Worm (Caenorhabditis elegans) whole organism, L4 larva: ENCODE data around the gene cal-4.

Experiments used
- egl-27 ChIP-seq: sonication (generic microtip); optimal IDR thresholded peaks from 3 replicates; lab custom pipeline; 2017; ENCODE audit warnings: missing biosample characterization, missing genetic modification reagents, missing genetic modification characterization
- fkh-10 ChIP-seq: fragments of 150-350 bp; optimal IDR thresholded peaks from 2 replicates; lab custom pipeline; 2014; ENCODE audit warnings: missing biosample characterization, missing genetic modification reagents, missing genetic modification characterization
- lin-39 ChIP-seq: fragments of 150-350 bp; optimal IDR thresholded peaks from 2 replicates; lab custom pipeline; 2014; ENCODE audit warnings: missing biosample characterization, missing genetic modification reagents, missing genetic modification characterization
- unc-130 ChIP-seq: sonication (generic microtip); optimal IDR thresholded peaks from 2 replicates; lab custom pipeline; 2016; ENCODE audit warnings: missing genetic modification reagents, missing genetic modification characterization, missing compliant biosample characterization

- no peak for TF ChIP-seq unc-130 (GFP tag; lab: Kevin White, UChicago)
- TF ChIP-seq egl-27 (tag; lab: Kevin White, UChicago), result no peak
- TF ChIP-seq fkh-10 (GFP tag; lab: Kevin White, UChicago), result no peak
- TF ChIP-seq lin-39, result no peak
These were observed 53.3 kb downstream of the cal-4 start for ce11 chrIV:10574471-10574870.
